Fruit fly (Drosophila melanogaster) whole organism, pupa: ENCODE results near the gene slif.
A peak's percentile ranks its signal among the peaks of the same experiment; 100 is the strongest.

Source experiments
- CG10348 ChIP-seq: fragments of 200-800 bp; sonication (Bioruptor generic); IDR thresholded peaks from 2 replicates; pipeline ENCODE4 v1.3.6; 2022; ENCODE audit warnings: missing biosample characterization, missing genetic modification characterization
- CG12605 ChIP-seq: fragments of 200-800 bp; sonication (Bioruptor generic); IDR thresholded peaks from 2 replicates; pipeline ENCODE4 v1.3.6; 2022; ENCODE audit warnings: missing biosample characterization, missing genetic modification characterization
- CG13204 ChIP-seq: fragments of 200-800 bp; sonication (Bioruptor generic); optimal IDR thresholded peaks from 2 replicates; lab custom pipeline; 2018; ENCODE audit warnings: missing biosample characterization, mild to moderate bottlenecking, missing genetic modification characterization, moderate library complexity
- CG14655 ChIP-seq: fragments of 200-800 bp; sonication (Bioruptor generic); optimal IDR thresholded peaks from 3 replicates; lab custom pipeline; 2017; ENCODE audit warnings: mild to moderate bottlenecking, missing biosample characterization, missing genetic modification reagents, missing genetic modification characterization
- CG15710 ChIP-seq: fragments of 200-800 bp; sonication (Bioruptor generic); optimal IDR thresholded peaks from 2 replicates; lab custom pipeline; 2018; ENCODE audit warnings: missing biosample characterization, mild to moderate bottlenecking, missing genetic modification characterization, moderate library complexity
- CG17806 ChIP-seq: fragments of 200-800 bp; sonication (Bioruptor generic); optimal IDR thresholded peaks from 2 replicates; lab custom pipeline; 2018; ENCODE audit warnings: missing biosample characterization, mild to moderate bottlenecking, missing genetic modification characterization, moderate library complexity
- CG32121 ChIP-seq: fragments of 200-800 bp; sonication (Bioruptor generic); IDR thresholded peaks from 2 replicates; pipeline ENCODE4 v1.3.6; 2022; ENCODE audit warnings: missing biosample characterization, missing genetic modification characterization
- CG34367 ChIP-seq: fragments of 200-800 bp; sonication (Bioruptor generic); optimal IDR thresholded peaks from 2 replicates; lab custom pipeline; 2018; ENCODE audit warnings: missing biosample characterization, mild to moderate bottlenecking, missing genetic modification characterization
- CG4496 ChIP-seq: fragments of 200-800 bp; sonication (Bioruptor generic); IDR thresholded peaks from 3 replicates; pipeline ENCODE4 v1.3.6; 2022; ENCODE audit warnings: missing biosample characterization, missing genetic modification characterization
- CG8159 ChIP-seq: fragments of 200-800 bp; sonication (Bioruptor generic); optimal IDR thresholded peaks from 3 replicates; lab custom pipeline; 2018; ENCODE audit warnings: missing biosample characterization, mild to moderate bottlenecking, missing genetic modification characterization, moderate library complexity
- CG8301 ChIP-seq: fragments of 200-800 bp; sonication (Bioruptor generic); optimal IDR thresholded peaks from 2 replicates; lab custom pipeline; 2018; ENCODE audit warnings: missing biosample characterization, mild to moderate bottlenecking, missing genetic modification characterization
- CG9948 ChIP-seq: fragments of 200-800 bp; sonication (Bioruptor generic); optimal IDR thresholded peaks from 2 replicates; lab custom pipeline; 2018; ENCODE audit warnings: missing biosample characterization, mild to moderate bottlenecking, missing genetic modification characterization, moderate library complexity
- D1 ChIP-seq: fragments of 200-800 bp; sonication (Bioruptor generic); optimal IDR thresholded peaks from 2 replicates; lab custom pipeline; 2018; ENCODE audit warnings: missing biosample characterization, mild to moderate bottlenecking, missing genetic modification characterization, moderate library complexity
- EcR ChIP-seq: fragments of 200-800 bp; sonication (Bioruptor generic); optimal IDR thresholded peaks from 3 replicates; lab custom pipeline; 2019; ENCODE audit warnings: missing biosample characterization, missing genetic modification characterization, mild to moderate bottlenecking, moderate library complexity, missing genetic modification reagents
- Ets98B ChIP-seq: fragments of 200-800 bp; sonication (Bioruptor generic); IDR thresholded peaks from 2 replicates; pipeline ENCODE4 v1.3.6; 2022; ENCODE audit warnings: missing biosample characterization, missing genetic modification characterization
- Pif1A ChIP-seq: fragments of 200-800 bp; sonication (Bioruptor generic); optimal IDR thresholded peaks from 3 replicates; lab custom pipeline; 2016; ENCODE audit warnings: missing biosample characterization, missing genetic modification characterization
- Pif1B ChIP-seq: fragments of 200-800 bp; sonication (Bioruptor generic); optimal IDR thresholded peaks from 3 replicates; lab custom pipeline; 2016; ENCODE audit warnings: missing biosample characterization, missing genetic modification characterization
- Snoo ChIP-seq: fragments of 200-800 bp; sonication (Bioruptor generic); optimal IDR thresholded peaks from 3 replicates; lab custom pipeline; 2017; ENCODE audit warnings: missing biosample characterization, mild to moderate bottlenecking, missing genetic modification characterization, inconsistent platforms
- fd96Ca ChIP-seq: fragments of 200-800 bp; sonication (Bioruptor generic); IDR thresholded peaks from 3 replicates; pipeline ENCODE4 v1.3.6; 2022; ENCODE audit warnings: missing biosample characterization, missing genetic modification characterization
- gl ChIP-seq: fragments of 200-800 bp; sonication (Bioruptor generic); optimal IDR thresholded peaks from 2 replicates; lab custom pipeline; 2018; ENCODE audit warnings: missing biosample characterization, mild to moderate bottlenecking, missing genetic modification characterization
- rn ChIP-seq: fragments of 200-800 bp; sonication (Bioruptor generic); IDR thresholded peaks from 2 replicates; pipeline ENCODE4 v1.3.6; 2022; ENCODE audit warnings: missing biosample characterization, missing genetic modification characterization

slif gene

dm6 chr3L:22898444-22898843, 17.6 kb downstream of the slif start, which contains the start of gene CG11131:
CG11131 (plus strand) TSS chr3L:22898744.
- TF ChIP-seq Pif1B (GFP tag; lab: Kevin White, UChicago), result no peak
- no peak for TF ChIP-seq Pif1A (GFP tag; lab: Kevin White, UChicago)
- TF ChIP-seq CG10348, result no peak
- no peak for TF ChIP-seq CG8159
- no peak for TF ChIP-seq CG8301 (tag; lab: Kevin White, UChicago)
- TF ChIP-seq EcR (GFP tag; lab: Kevin White, UChicago), result no peak
- no peak for TF ChIP-seq CG13204 (GFP tag; lab: Kevin White, UChicago)
- TF ChIP-seq CG34367 (tag; lab: Kevin White, UChicago), result no peak

- no peak for TF ChIP-seq Pif1B (GFP tag; lab: Kevin White, UChicago)
- TF ChIP-seq D1, result no peak
- no peak for TF ChIP-seq Snoo (tag; lab: Kevin White, UChicago)
- no peak for TF ChIP-seq CG15710 (tag; lab: Kevin White, UChicago)
- TF ChIP-seq rn (GFP tag; lab: Robert Waterston, UW), result no peak
- TF ChIP-seq EcR (GFP tag; lab: Kevin White, UChicago), result no peak
- no peak for TF ChIP-seq CG14655 (GFP tag; lab: Kevin White, UChicago)
- no peak for TF ChIP-seq CG12605 (GFP tag; lab: Robert Waterston, UW)
- no peak for TF ChIP-seq CG34367 (tag; lab: Kevin White, UChicago)
- TF ChIP-seq Ets98B (GFP tag; lab: Robert Waterston, UW), result no peak
- no peak for TF ChIP-seq fd96Ca (GFP tag; lab: Robert Waterston, UW)
- no peak for TF ChIP-seq CG32121
- no peak for TF ChIP-seq gl
These were observed 20.8 kb downstream of the slif start, which contains the start of gene BoYb for dm6 chr3L:22901612-22902011. BoYb (plus strand) TSS chr3L:22901912.

- 0 out of 3 replicates have a peak, but pooled peaks have one; percentile 11 for TF ChIP-seq CG4496
- no peak for TF ChIP-seq CG17806 (tag; lab: Kevin White, UChicago)
These were observed 28.6 kb downstream of the slif start for dm6 chr3L:22909325-22909904.

- TF ChIP-seq CG8159 (peak; percentile 79), gl (no peak), CG12605 (GFP tag; lab: Robert Waterston, UW) (no peak), CG4496 (peak; percentile 66), CG15710 (tag; lab: Kevin White, UChicago) (peak; percentile 69), Pif1B (GFP tag; lab: Kevin White, UChicago) (no peak), fd96Ca (GFP tag; lab: Robert Waterston, UW) (no peak), CG8301 (tag; lab: Kevin White, UChicago) (peak; percentile 42), Pif1A (GFP tag; lab: Kevin White, UChicago) (no peak), Snoo (tag; lab: Kevin White, UChicago) (peak; percentile 45), CG17806 (tag; lab: Kevin White, UChicago) (peak; percentile 40), Ets98B (GFP tag; lab: Robert Waterston, UW) (no peak), CG13204 (GFP tag; lab: Kevin White, UChicago) (no peak), D1 (no peak), rn (GFP tag; lab: Robert Waterston, UW) (no peak), EcR (GFP tag; lab: Kevin White, UChicago) (no peak), CG9948 (peak; percentile 64), CG34367 (tag; lab: Kevin White, UChicago) (peak; percentile 24), CG10348 (no peak), CG14655 (GFP tag; lab: Kevin White, UChicago) (peak; percentile 81), CG32121 (no peak)
These were observed 29.2 kb downstream of the slif start, which contains the start of gene CG12768 for dm6 chr3L:22909914-22910541. CG12768 (plus strand) TSS chr3L:22910491.

dm6 chr3L:22940249-22940648, 59.4 kb downstream of the slif start:
- TF ChIP-seq CG15710 (tag; lab: Kevin White, UChicago) (no peak), gl (no peak), rn (GFP tag; lab: Robert Waterston, UW) (no peak), CG8159 (no peak), EcR (GFP tag; lab: Kevin White, UChicago) (no peak), CG34367 (tag; lab: Kevin White, UChicago) (no peak), CG4496 (no peak), CG12605 (GFP tag; lab: Robert Waterston, UW) (no peak), CG32121 (no peak), CG14655 (GFP tag; lab: Kevin White, UChicago) (no peak), Snoo (tag; lab: Kevin White, UChicago) (no peak), CG17806 (tag; lab: Kevin White, UChicago) (no peak), Ets98B (GFP tag; lab: Robert Waterston, UW) (no peak), CG13204 (GFP tag; lab: Kevin White, UChicago) (no peak), Pif1B (GFP tag; lab: Kevin White, UChicago) (no peak)
